Fruit fly (Drosophila melanogaster): ENCODE measurements around the gene CG15638.

DNA sequence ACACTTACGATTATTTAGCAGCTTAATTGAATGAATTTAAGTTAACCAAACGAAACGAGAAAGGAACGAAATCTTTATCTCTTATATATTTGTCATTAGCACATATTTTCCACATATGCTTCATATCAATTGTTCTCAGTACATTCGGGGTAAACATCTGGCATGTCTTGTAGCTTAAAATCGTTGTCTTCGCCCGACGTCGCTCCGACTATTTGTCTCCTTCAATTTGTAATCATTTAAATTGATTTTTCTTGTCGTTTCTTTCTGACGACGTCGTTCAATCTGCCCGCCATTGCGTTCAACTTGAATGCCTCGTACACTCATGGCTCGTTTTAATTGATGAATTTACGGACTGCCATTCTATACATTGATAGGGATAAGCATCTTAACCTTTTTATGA, 34.4 kb upstream of the CG15638 start:
- TF ChIP-seq lola (GFP tag; optimal IDR thresholded peaks at IDR 0.05) (no peak), Jra (GFP tag; optimal IDR thresholded peaks at IDR 0.05) (no peak), woc (GFP tag; optimal IDR thresholded peaks at IDR 0.05) (no peak), sage (GFP tag; optimal IDR thresholded peaks at IDR 0.05) (no peak), HLH106 (tag; optimal IDR thresholded peaks at IDR 0.05) (no peak)
